Worm (Caenorhabditis elegans) whole organism, L3 larva: ENCODE data around the gene Y57G11A.2.
A peak's percentile ranks its signal among the peaks of the same experiment; 100 is the strongest.

ENCODE experiments used
- R02D3.7 ChIP-seq: fragments of 150-350 bp; optimal IDR thresholded peaks from 2 replicates; lab custom pipeline; 2014; ENCODE audit warnings: missing biosample characterization, missing genetic modification characterization
- ZK546.5 ChIP-seq: sonication (generic microtip); optimal IDR thresholded peaks from 2 replicates; lab custom pipeline; 2017; ENCODE audit warnings: missing biosample characterization, missing genetic modification characterization
- ama-1 ChIP-seq: fragments of 150-350 bp; optimal IDR thresholded peaks from 2 replicates; lab custom pipeline; 2018
- ceh-16 ChIP-seq: sonication (generic microtip); optimal IDR thresholded peaks from 2 replicates; lab custom pipeline; 2017; ENCODE audit warnings: missing biosample characterization, missing genetic modification characterization
- ceh-82 ChIP-seq: fragments of 150-350 bp; optimal IDR thresholded peaks from 2 replicates; lab custom pipeline; 2014; ENCODE audit warnings: missing biosample characterization, missing genetic modification characterization
- ceh-9 ChIP-seq: sonication (generic microtip); optimal IDR thresholded peaks from 2 replicates; lab custom pipeline; 2018; ENCODE audit warnings: missing biosample characterization, missing genetic modification characterization
- daf-12 ChIP-seq: fragments of 150-350 bp; optimal IDR thresholded peaks from 2 replicates; lab custom pipeline; 2014; ENCODE audit warnings: missing biosample characterization, missing genetic modification reagents, missing genetic modification characterization
- elt-1 ChIP-seq: fragments of 150-350 bp; optimal IDR thresholded peaks from 2 replicates; lab custom pipeline; 2014; ENCODE audit warnings: missing biosample characterization, missing genetic modification characterization
- elt-2 ChIP-seq: sonication (generic microtip); optimal IDR thresholded peaks from 2 replicates; lab custom pipeline; 2016; ENCODE audit warnings: missing genetic modification reagents, mild to moderate bottlenecking, missing genetic modification characterization, missing compliant biosample characterization
- elt-3 ChIP-seq, 3 experiments: fragments of 150-350 bp in 1 of 3; sonication (generic microtip) in 2 of 3; optimal IDR thresholded peaks; 2 replicates in 2 of 3; 4 replicates in 1 of 3; lab custom pipeline; 2014 to 2017; ENCODE audit warnings: missing biosample characterization in 3 of 3, missing genetic modification characterization in 3 of 3
- fkh-2 ChIP-seq: fragments of 150-350 bp; optimal IDR thresholded peaks from 2 replicates; lab custom pipeline; 2014; ENCODE audit warnings: missing biosample characterization, missing genetic modification reagents, missing genetic modification characterization
- fos-1 ChIP-seq: fragments of 150-350 bp; optimal IDR thresholded peaks from 2 replicates; lab custom pipeline; 2014; ENCODE audit warnings: missing biosample characterization, missing genetic modification characterization
- hmg-11 ChIP-seq: sonication (generic microtip); optimal IDR thresholded peaks from 2 replicates; lab custom pipeline; 2016; ENCODE audit warnings: missing genetic modification characterization, missing compliant biosample characterization
- jun-1 ChIP-seq: fragments of 150-350 bp; optimal IDR thresholded peaks from 2 replicates; lab custom pipeline; 2014; ENCODE audit warnings: missing biosample characterization, missing genetic modification reagents, missing genetic modification characterization
- lin-15B ChIP-seq: fragments of 150-350 bp; optimal IDR thresholded peaks from 2 replicates; lab custom pipeline; 2014; ENCODE audit warnings: missing biosample characterization, missing genetic modification characterization
- lin-39 ChIP-seq: fragments of 150-350 bp; optimal IDR thresholded peaks from 2 replicates; lab custom pipeline; 2018; ENCODE audit warnings: missing biosample characterization, missing genetic modification reagents, missing genetic modification characterization
- mml-1 ChIP-seq: fragments of 150-350 bp; sonication (generic microtip); optimal IDR thresholded peaks from 3 replicates; lab custom pipeline; 2014; ENCODE audit warnings: missing biosample characterization, missing genetic modification characterization
- nfya-1 ChIP-seq: sonication (generic microtip); optimal IDR thresholded peaks from 2 replicates; lab custom pipeline; 2017; ENCODE audit warnings: missing genetic modification characterization, mild to moderate bottlenecking, missing compliant biosample characterization, antibody characterized with exemption, moderate library complexity; ENCODE audit not compliant: insufficient read depth
- nhr-11 ChIP-seq: fragments of 150-350 bp; optimal IDR thresholded peaks from 2 replicates; lab custom pipeline; 2014; ENCODE audit warnings: missing biosample characterization, missing genetic modification characterization
- nhr-23 ChIP-seq: fragments of 150-350 bp; optimal IDR thresholded peaks from 2 replicates; lab custom pipeline; 2014; ENCODE audit warnings: missing biosample characterization, missing genetic modification reagents, missing genetic modification characterization
- nhr-28 ChIP-seq: fragments of 150-350 bp; optimal IDR thresholded peaks from 2 replicates; lab custom pipeline; 2014; ENCODE audit warnings: missing biosample characterization, missing genetic modification characterization
- nhr-43 ChIP-seq: sonication (generic microtip); optimal IDR thresholded peaks from 2 replicates; lab custom pipeline; 2016; ENCODE audit warnings: mild to moderate bottlenecking, missing genetic modification characterization, missing compliant biosample characterization; ENCODE audit not compliant: poor library complexity, severe bottlenecking
- nhr-77 ChIP-seq: fragments of 150-350 bp; optimal IDR thresholded peaks from 2 replicates; lab custom pipeline; 2014; ENCODE audit warnings: missing biosample characterization, missing genetic modification characterization
- pha-4 ChIP-seq: fragments of 150-350 bp; optimal IDR thresholded peaks from 2 replicates; lab custom pipeline; 2014; ENCODE audit warnings: missing biosample characterization, missing genetic modification reagents, missing genetic modification characterization
- pqm-1 ChIP-seq: fragments of 150-350 bp; optimal IDR thresholded peaks from 2 replicates; lab custom pipeline; 2017; ENCODE audit warnings: missing biosample characterization, missing genetic modification characterization, inconsistent platforms
- sea-2 ChIP-seq: fragments of 150-350 bp; sonication (generic microtip); optimal IDR thresholded peaks from 4 replicates; lab custom pipeline; 2014; ENCODE audit warnings: missing biosample characterization, missing genetic modification reagents, missing genetic modification characterization
- skn-1 ChIP-seq: fragments of 150-350 bp; optimal IDR thresholded peaks from 2 replicates; lab custom pipeline; 2014; ENCODE audit warnings: missing biosample characterization, missing genetic modification characterization
- snpc-4 ChIP-seq: fragments of 150-350 bp; optimal IDR thresholded peaks from 2 replicates; lab custom pipeline; 2014; ENCODE audit warnings: missing biosample characterization, missing genetic modification characterization
- tbx-2 ChIP-seq: sonication (generic microtip); optimal IDR thresholded peaks from 2 replicates; lab custom pipeline; 2016; ENCODE audit warnings: mild to moderate bottlenecking, missing genetic modification characterization, missing compliant biosample characterization
- unc-39 ChIP-seq: sonication (generic microtip); optimal IDR thresholded peaks from 4 replicates; lab custom pipeline; 2017; ENCODE audit warnings: missing biosample characterization, missing genetic modification characterization
- unc-62 ChIP-seq: fragments of 150-350 bp; sonication (generic microtip); optimal IDR thresholded peaks from 4 replicates; lab custom pipeline; 2014; ENCODE audit warnings: missing biosample characterization, missing genetic modification reagents, missing genetic modification characterization
- ztf-11 ChIP-seq: fragments of 150-350 bp; optimal IDR thresholded peaks from 2 replicates; lab custom pipeline; 2014; ENCODE audit warnings: missing biosample characterization, missing genetic modification characterization

Y57G11A.2 gene

DNA sequence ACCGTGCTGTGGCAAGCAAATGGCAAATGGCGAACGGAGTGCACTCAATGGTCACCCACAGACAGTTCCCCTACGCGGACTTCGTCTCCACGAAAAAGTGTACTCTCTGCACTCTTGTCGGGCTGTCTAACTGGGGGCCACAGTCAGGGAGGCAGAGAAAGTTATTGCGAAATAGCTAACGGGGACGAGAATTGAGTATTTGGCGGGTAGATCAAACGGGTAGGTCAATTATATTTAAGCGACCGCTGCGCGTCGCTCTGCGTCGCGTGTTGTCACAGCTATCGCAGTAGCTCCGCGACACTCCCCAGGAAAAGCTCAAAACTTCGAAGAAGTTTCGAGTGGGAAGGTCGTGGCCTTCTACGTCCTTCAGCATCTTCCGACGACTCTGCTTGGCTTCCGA is 13.0 kb upstream of the Y57G11A.2 start:
- TF ChIP-seq jun-1 (tag; lab: Kevin White, UChicago) = no peak
- TF ChIP-seq ceh-82 (tag; lab: Kevin White, UChicago) = no peak
- TF ChIP-seq, all 47 proteins: peak for 0

DNA sequence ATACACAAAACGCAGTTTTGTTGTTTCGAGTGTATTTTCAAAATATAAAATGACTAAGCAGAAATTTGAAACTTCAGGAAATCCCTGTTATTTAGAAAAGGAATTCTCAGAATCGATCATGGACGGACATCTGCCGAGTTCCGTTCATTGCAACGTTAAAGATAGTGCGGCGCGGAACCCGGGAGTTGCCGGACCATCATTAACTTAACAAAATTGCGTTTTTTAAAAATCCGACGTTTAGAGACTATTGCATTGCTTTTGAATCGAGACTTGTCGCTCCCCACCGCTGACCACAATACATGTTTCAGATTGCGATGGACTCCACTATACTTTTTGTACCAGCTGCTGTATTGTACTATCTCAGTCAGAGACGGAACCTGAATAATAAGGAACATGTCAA is 10.7 kb upstream of the Y57G11A.2 start:
- TF ChIP-seq sea-2 (no peak), ztf-11 (tag; lab: Kevin White, UChicago) (no peak), unc-39 (tag; lab: Kevin White, UChicago) (no peak), hmg-11 (tag; lab: Kevin White, UChicago) (no peak), nhr-28 (tag; lab: Kevin White, UChicago) (no peak)
- TF ChIP-seq, all 47 proteins: peak for 0

DNA sequence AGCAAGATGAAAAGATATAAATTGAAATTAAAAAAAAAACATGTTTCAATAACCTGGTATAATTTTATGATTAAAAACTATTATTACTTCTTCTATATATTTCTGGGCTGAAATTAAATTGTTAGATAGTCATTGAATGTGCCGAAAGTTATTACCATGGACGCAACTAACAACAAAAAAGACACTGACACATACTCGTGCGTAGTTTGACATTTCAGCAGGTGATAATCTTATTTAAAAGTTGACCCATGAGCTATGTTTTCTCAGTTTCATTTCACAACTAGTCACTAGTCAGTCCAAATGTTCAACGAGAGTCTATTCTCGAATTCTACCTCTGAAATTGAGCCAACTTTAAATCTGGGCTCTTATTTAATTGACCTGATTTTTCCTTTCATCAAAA is 9.4 kb upstream of the Y57G11A.2 start, which contains the start of gene T27E7.3:
Gene T27E7.3, plus strand, starts transcription at position 301 of the 400 bp plus-strand sequence.
- TF ChIP-seq nhr-23 (tag; lab: Kevin White, UChicago) (no peak), nhr-28 (tag; lab: Kevin White, UChicago) (no peak), R02D3.7 (tag; lab: Kevin White, UChicago) (no peak), lin-39 (tag; lab: Kevin White, UChicago) (no peak), nhr-43 (tag; lab: Kevin White, UChicago) (no peak), ama-1 (lab: Kevin White, UChicago) (no peak), mml-1 (tag; lab: Kevin White, UChicago) (no peak), nhr-77 (tag; lab: Kevin White, UChicago) (no peak), lin-15B (tag; lab: Kevin White, UChicago) (no peak), elt-1 (no peak), fos-1 (tag; lab: Kevin White, UChicago) (no peak), ceh-9 (no peak), nhr-11 (tag; lab: Kevin White, UChicago) (no peak)

DNA sequence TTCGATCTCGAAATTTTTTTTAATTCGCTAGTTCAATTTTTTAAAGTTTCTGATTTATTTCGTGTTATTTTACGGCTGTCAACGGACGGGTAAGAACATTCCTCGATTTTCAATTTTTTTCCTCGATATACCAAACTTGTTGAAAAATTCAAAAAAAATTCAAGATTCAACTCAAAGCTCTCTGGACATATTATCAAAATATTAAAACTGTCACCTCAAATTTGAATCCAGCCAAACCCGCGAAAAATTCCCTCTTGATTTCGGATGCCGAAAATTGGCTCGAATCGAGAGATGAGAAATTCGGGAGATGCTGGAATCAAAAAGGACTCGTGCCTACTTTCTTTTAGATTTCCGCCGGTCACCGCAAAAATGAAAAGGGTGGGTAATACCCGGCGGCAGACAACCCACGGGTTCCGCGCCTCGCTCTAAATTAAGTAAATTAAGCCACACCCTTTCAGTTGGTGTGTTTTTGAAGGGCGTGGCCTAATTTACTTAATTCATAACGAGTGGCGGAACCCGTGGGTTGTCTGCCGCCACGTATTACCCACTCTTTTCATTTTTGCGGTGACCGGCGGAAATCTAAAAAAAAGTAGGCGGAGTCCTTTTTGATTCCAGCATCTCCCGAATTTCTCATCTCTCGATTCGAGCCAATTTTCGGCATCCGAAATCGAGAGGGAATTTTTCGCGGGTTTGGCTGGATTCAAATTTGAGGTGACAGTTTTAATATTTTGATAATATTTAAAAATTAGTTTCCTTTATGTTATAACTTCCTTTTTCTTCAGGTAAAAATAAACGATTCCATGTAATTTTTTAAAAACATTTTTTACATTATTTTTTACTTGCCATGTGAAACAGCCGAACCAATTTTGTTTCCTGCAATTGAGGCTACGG is 6.2 kb upstream of the Y57G11A.2 start:
- TF ChIP-seq snpc-4 (tag; lab: Kevin White, UChicago) = peak; percentile 53

DNA sequence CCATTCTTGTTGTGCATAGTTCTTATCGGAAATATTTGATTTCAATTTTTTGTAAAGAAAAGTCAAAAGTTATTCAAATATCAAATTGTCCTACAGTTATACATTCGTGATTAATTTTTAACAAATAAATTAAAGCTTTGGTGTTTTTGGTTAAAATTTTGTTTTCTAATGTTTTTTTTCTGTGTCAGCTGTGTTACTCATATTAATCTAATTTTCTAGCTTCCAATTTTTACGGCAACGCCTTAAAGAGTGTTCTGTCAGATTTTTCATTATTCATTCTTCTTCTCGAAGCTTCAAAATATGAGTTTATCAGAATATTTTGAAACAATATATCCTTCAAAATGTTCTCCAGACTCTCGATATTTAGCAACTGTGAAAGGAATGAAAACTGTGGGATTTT is 4.2 kb upstream of the Y57G11A.2 start, which contains the start of gene srh-63:
Gene srh-63, plus strand, starts transcription at position 301 of the 400 bp plus-strand sequence.
- no peak for TF ChIP-seq unc-62 (GFP tag; lab: Kevin White, UChicago)
- no peak for TF ChIP-seq elt-2
- TF ChIP-seq pha-4 (tag; lab: Kevin White, UChicago) = no peak
- TF ChIP-seq R02D3.7 (tag; lab: Kevin White, UChicago) = no peak
- TF ChIP-seq sea-2 = no peak
- TF ChIP-seq nhr-11 (tag; lab: Kevin White, UChicago) = no peak
- no peak for TF ChIP-seq ceh-16 (tag; lab: Kevin White, UChicago)
- no peak for TF ChIP-seq daf-12 (tag; lab: Kevin White, UChicago)

DNA sequence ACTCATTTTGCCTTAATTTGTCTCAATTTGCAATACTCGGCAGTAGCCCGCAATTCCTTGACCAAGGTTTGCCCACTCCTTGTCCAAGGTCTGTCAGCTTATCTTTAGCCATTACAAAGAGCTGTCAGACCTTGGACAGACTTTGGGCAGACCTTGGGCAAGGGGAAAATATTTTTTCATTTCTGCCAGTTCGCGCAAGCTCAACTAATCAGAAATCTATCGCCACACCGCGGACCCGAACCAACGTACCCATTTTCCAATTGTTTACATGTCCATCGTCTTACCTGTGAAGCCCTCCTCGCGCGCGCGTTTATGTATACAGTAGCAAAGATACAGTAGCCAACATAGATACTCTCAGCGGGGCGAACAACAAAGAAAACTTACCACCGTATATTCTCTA is 4.2 kb downstream of the Y57G11A.2 start:
- TF ChIP-seq ZK546.5 (no peak), pqm-1 (tag; lab: Kevin White, UChicago) (no peak), nhr-43 (tag; lab: Kevin White, UChicago) (no peak), R02D3.7 (tag; lab: Kevin White, UChicago) (no peak), fos-1 (tag; lab: Kevin White, UChicago) (no peak), elt-3 (tag; optimal IDR thresholded peaks at IDR 0.05; lab: Kevin White, UChicago) (no peak)

DNA sequence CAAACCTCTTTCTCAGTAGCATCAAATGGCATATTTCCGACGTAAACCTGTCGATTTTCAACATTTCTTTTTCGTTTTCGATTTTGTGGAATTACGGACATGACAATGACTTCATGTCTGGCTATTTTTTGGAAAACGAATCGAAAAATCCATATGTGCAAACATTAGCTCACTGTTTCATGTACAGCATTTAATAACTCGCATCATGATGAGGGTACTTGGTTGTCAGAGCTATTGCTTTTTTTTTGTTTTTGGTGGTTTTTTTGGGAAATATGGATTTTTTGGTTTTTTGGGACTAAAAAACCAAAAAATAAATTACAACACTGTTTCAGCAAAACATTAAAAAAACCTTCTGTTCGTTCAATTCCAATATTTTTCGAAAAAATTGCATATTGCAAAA is 6.9 kb downstream of the Y57G11A.2 start, which contains the start of gene Y57G11A.5:
Gene Y57G11A.5, minus strand, starts transcription at position 101 of the 400 bp plus-strand sequence.
- TF ChIP-seq tbx-2 (no peak), nhr-11 (tag; lab: Kevin White, UChicago) (no peak), hmg-11 (tag; lab: Kevin White, UChicago) (no peak), nfya-1 (tag; lab: Kevin White, UChicago) (no peak), sea-2 (no peak), skn-1 (tag; lab: Kevin White, UChicago) (no peak), fkh-2 (tag; lab: Kevin White, UChicago) (no peak), lin-15B (tag; lab: Kevin White, UChicago) (no peak), ama-1 (lab: Kevin White, UChicago) (no peak), nhr-43 (tag; lab: Kevin White, UChicago) (no peak)
